Fruit fly (Drosophila melanogaster) whole organism, embryonic: ENCODE results near the gene CG12951.

ENCODE experiments used
- Aef1 ChIP-seq: fragments of 200-800 bp; sonication (Bioruptor generic); IDR thresholded peaks from 3 replicates; pipeline ENCODE4 v1.3.6; 2022; ENCODE audit warnings: missing biosample characterization, missing genetic modification characterization
- Atf-2 ChIP-seq: fragments of 200-800 bp; sonication (Bioruptor generic); optimal IDR thresholded peaks from 2 replicates; lab custom pipeline; 2016; ENCODE audit warnings: missing biosample characterization, missing genetic modification characterization
- Blimp-1 ChIP-seq: fragments of 200-800 bp; sonication (Bioruptor generic); optimal IDR thresholded peaks from 3 replicates; lab custom pipeline; 2018; ENCODE audit warnings: missing biosample characterization, missing genetic modification characterization, mild to moderate bottlenecking, moderate library complexity, missing genetic modification reagents
- BtbVII ChIP-seq: fragments of 200-800 bp; sonication (Bioruptor generic); optimal IDR thresholded peaks from 3 replicates; lab custom pipeline; 2017; ENCODE audit warnings: missing biosample characterization, mild to moderate bottlenecking, missing genetic modification characterization
- CG10209 ChIP-seq: fragments of 200-800 bp; sonication (Bioruptor generic); optimal IDR thresholded peaks from 3 replicates; lab custom pipeline; 2017; ENCODE audit warnings: missing biosample characterization, mild to moderate bottlenecking, missing genetic modification characterization, missing genetic modification reagents
- CG10462 ChIP-seq: fragments of 200-800 bp; sonication (Bioruptor generic); optimal IDR thresholded peaks from 2 replicates; lab custom pipeline; 2016; ENCODE audit warnings: missing biosample characterization, missing genetic modification characterization
- CG10654 ChIP-seq: fragments of 200-800 bp; sonication (Bioruptor generic); optimal IDR thresholded peaks from 2 replicates; lab custom pipeline; 2016; ENCODE audit warnings: missing biosample characterization, missing genetic modification characterization
- CG11247 ChIP-seq: fragments of 200-800 bp; sonication (Bioruptor generic); IDR thresholded peaks from 2 replicates; pipeline ENCODE4 v1.3.6; 2022; ENCODE audit warnings: missing biosample characterization, missing genetic modification characterization
- CG12071 ChIP-seq: fragments of 200-800 bp; sonication (Bioruptor generic); optimal IDR thresholded peaks from 3 replicates; lab custom pipeline; 2018; ENCODE audit warnings: missing biosample characterization, mild to moderate bottlenecking, missing genetic modification characterization
- CG12104 ChIP-seq: fragments of 200-800 bp; sonication (Bioruptor generic); optimal IDR thresholded peaks from 3 replicates; lab custom pipeline; 2016; ENCODE audit warnings: missing biosample characterization, missing genetic modification characterization
- CG13123 ChIP-seq: fragments of 200-800 bp; sonication (Bioruptor generic); optimal IDR thresholded peaks from 2 replicates; lab custom pipeline; 2016; ENCODE audit warnings: missing biosample characterization, missing genetic modification characterization
- CG15073 ChIP-seq: fragments of 200-800 bp; sonication (Bioruptor generic); optimal IDR thresholded peaks from 2 replicates; lab custom pipeline; 2016; ENCODE audit warnings: missing biosample characterization, missing genetic modification characterization
- CG16863 ChIP-seq: fragments of 200-800 bp; sonication (Bioruptor generic); optimal IDR thresholded peaks from 3 replicates; lab custom pipeline; 2016; ENCODE audit warnings: missing biosample characterization, missing genetic modification characterization
- CG17912 ChIP-seq: fragments of 200-800 bp; sonication (Bioruptor generic); optimal IDR thresholded peaks from 2 replicates; lab custom pipeline; 2018; ENCODE audit warnings: missing biosample characterization, mild to moderate bottlenecking, missing genetic modification characterization
- CG3407 ChIP-seq: fragments of 200-800 bp; sonication (Bioruptor generic); optimal IDR thresholded peaks from 2 replicates; lab custom pipeline; 2018; ENCODE audit warnings: missing biosample characterization, mild to moderate bottlenecking, missing genetic modification characterization
- CG3995 ChIP-seq: fragments of 200-800 bp; sonication (Bioruptor generic); optimal IDR thresholded peaks from 3 replicates; lab custom pipeline; 2016; ENCODE audit warnings: missing biosample characterization, missing genetic modification characterization
- CG6175 ChIP-seq: fragments of 200-800 bp; sonication (Bioruptor generic); IDR thresholded peaks from 3 replicates; pipeline ENCODE4 v1.3.6; 2022; ENCODE audit warnings: missing biosample characterization, missing genetic modification characterization
- CG7556 ChIP-seq: fragments of 200-800 bp; sonication (Bioruptor generic); optimal IDR thresholded peaks from 2 replicates; lab custom pipeline; 2017; ENCODE audit warnings: missing biosample characterization, mild to moderate bottlenecking, missing genetic modification characterization
- CG7839 ChIP-seq: fragments of 200-800 bp; sonication (Bioruptor generic); optimal IDR thresholded peaks from 3 replicates; lab custom pipeline; 2018; ENCODE audit warnings: missing biosample characterization, mild to moderate bottlenecking, missing genetic modification characterization, moderate library complexity
- CG7987 ChIP-seq: fragments of 200-800 bp; sonication (Bioruptor generic); optimal IDR thresholded peaks from 2 replicates; lab custom pipeline; 2018; ENCODE audit warnings: missing biosample characterization, mild to moderate bottlenecking, missing genetic modification characterization, moderate library complexity
- CG8478 ChIP-seq: fragments of >200 bp; optimal IDR thresholded peaks from 2 replicates; lab custom pipeline; 2018
- CTCF ChIP-seq: fragments of 200-800 bp; sonication (Bioruptor generic); optimal IDR thresholded peaks from 2 replicates; lab custom pipeline; 2017; ENCODE audit warnings: missing biosample characterization, mild to moderate bottlenecking, missing genetic modification characterization, moderate library complexity
- D ChIP-seq, 2 experiments: fragments of 200-800 bp in 1 of 2; fragments of >200 bp in 1 of 2; sonication (Bioruptor generic) in 1 of 2; optimal IDR thresholded peaks; 2 replicates in 1 of 2; 3 replicates in 1 of 2; lab custom pipeline; 2017; ENCODE audit warnings: mild to moderate bottlenecking in 1 of 2, missing biosample characterization in 1 of 2, missing genetic modification characterization in 1 of 2, missing genetic modification reagents in 1 of 2
- Drgx ChIP-seq: fragments of 200-800 bp; sonication (Bioruptor generic); IDR thresholded peaks from 2 replicates; pipeline ENCODE4 v1.3.6; 2022; ENCODE audit warnings: missing biosample characterization, missing genetic modification characterization
- HLH54F ChIP-seq: fragments of 200-800 bp; sonication (Bioruptor generic); optimal IDR thresholded peaks from 3 replicates; lab custom pipeline; 2016; ENCODE audit warnings: missing biosample characterization, missing genetic modification characterization
- Hr51 ChIP-seq, 2 experiments: fragments of 200-800 bp; sonication (Bioruptor generic); optimal IDR thresholded peaks; 2 replicates in 1 of 2; 3 replicates in 1 of 2; lab custom pipeline; 2016 to 2018; ENCODE audit warnings: missing biosample characterization in 2 of 2, missing genetic modification characterization in 2 of 2, mild to moderate bottlenecking in 1 of 2, moderate library complexity in 1 of 2
- Jarid2 ChIP-seq: fragments of 200-800 bp; sonication (Bioruptor generic); optimal IDR thresholded peaks from 3 replicates; lab custom pipeline; 2017; ENCODE audit warnings: mild to moderate bottlenecking, missing biosample characterization, missing genetic modification reagents, missing genetic modification characterization
- Lim3 ChIP-seq: fragments of 200-800 bp; sonication (Bioruptor generic); IDR thresholded peaks from 2 replicates; pipeline ENCODE4 v1.3.6; 2022; ENCODE audit warnings: missing biosample characterization, missing genetic modification characterization
- Mes4 ChIP-seq: fragments of 200-800 bp; sonication (Bioruptor generic); optimal IDR thresholded peaks from 2 replicates; lab custom pipeline; 2016; ENCODE audit warnings: missing biosample characterization, missing genetic modification characterization
- NK7.1 ChIP-seq: fragments of 200-800 bp; sonication (Bioruptor generic); optimal IDR thresholded peaks from 3 replicates; lab custom pipeline; 2016; ENCODE audit warnings: missing biosample characterization, missing genetic modification characterization
- Nf-YB ChIP-seq: fragments of 200-800 bp; sonication (Bioruptor generic); optimal IDR thresholded peaks from 3 replicates; lab custom pipeline; 2019; ENCODE audit warnings: missing biosample characterization, mild to moderate bottlenecking, missing genetic modification characterization, moderate library complexity
- Side ChIP-seq: fragments of 200-800 bp; sonication (Bioruptor generic); optimal IDR thresholded peaks from 2 replicates; lab custom pipeline; 2016; ENCODE audit warnings: missing biosample characterization, missing genetic modification characterization
- Six4 ChIP-seq: fragments of 200-800 bp; sonication (Bioruptor generic); optimal IDR thresholded peaks from 2 replicates; lab custom pipeline; 2016; ENCODE audit warnings: missing biosample characterization, missing genetic modification characterization
- Trl ChIP-seq, 3 experiments: fragments of >200 bp in 2 of 3; fragments of 200-800 bp in 1 of 3; sonication (Bioruptor generic) in 1 of 3; optimal IDR thresholded peaks; 2 replicates in 1 of 3; 3 replicates in 2 of 3; lab custom pipeline; 2016 to 2017; ENCODE audit warnings: missing biosample characterization in 1 of 3, missing genetic modification characterization in 1 of 3
- Xbp1 ChIP-seq: fragments of 200-800 bp; sonication (Bioruptor generic); optimal IDR thresholded peaks from 3 replicates; lab custom pipeline; 2016; ENCODE audit warnings: missing biosample characterization, mild to moderate bottlenecking, missing genetic modification characterization
- btn ChIP-seq: fragments of 200-800 bp; sonication (Bioruptor generic); optimal IDR thresholded peaks from 2 replicates; lab custom pipeline; 2016; ENCODE audit warnings: missing biosample characterization, missing genetic modification characterization
- cad ChIP-seq: fragments of >200 bp; optimal IDR thresholded peaks from 2 replicates; lab custom pipeline; 2017; ENCODE audit warnings: missing biosample characterization, missing genetic modification characterization
- crol ChIP-seq: fragments of 200-800 bp; sonication (Bioruptor generic); IDR thresholded peaks from 2 replicates; pipeline ENCODE4 v1.3.6; 2022; ENCODE audit warnings: missing biosample characterization, missing genetic modification characterization
- danr ChIP-seq: fragments of 200-800 bp; sonication (Bioruptor generic); IDR thresholded peaks from 2 replicates; pipeline ENCODE4 v1.3.6; 2022; ENCODE audit warnings: missing biosample characterization, missing genetic modification characterization
- ems ChIP-seq: fragments of 200-800 bp; sonication (Bioruptor generic); optimal IDR thresholded peaks from 3 replicates; lab custom pipeline; 2016; ENCODE audit warnings: missing biosample characterization, missing genetic modification characterization
- eyg ChIP-seq: fragments of 200-800 bp; sonication (Bioruptor generic); optimal IDR thresholded peaks from 3 replicates; lab custom pipeline; 2016; ENCODE audit warnings: missing biosample characterization, missing genetic modification characterization
- fd3F ChIP-seq: fragments of 200-800 bp; sonication (Bioruptor generic); optimal IDR thresholded peaks from 2 replicates; lab custom pipeline; 2018; ENCODE audit warnings: missing biosample characterization, mild to moderate bottlenecking, missing genetic modification characterization, moderate library complexity
- gsb-n ChIP-seq: fragments of 200-800 bp; sonication (Bioruptor generic); optimal IDR thresholded peaks from 3 replicates; lab custom pipeline; 2018; ENCODE audit warnings: missing biosample characterization, mild to moderate bottlenecking, missing genetic modification characterization
- insv ChIP-seq, 2 experiments: fragments of 200-800 bp; sonication (Bioruptor generic); optimal IDR thresholded peaks; 3 replicates each; lab custom pipeline; 2016 to 2018; ENCODE audit warnings: missing biosample characterization in 2 of 2, missing genetic modification characterization in 2 of 2
- repo ChIP-seq: fragments of 200-800 bp; sonication (Bioruptor generic); optimal IDR thresholded peaks from 2 replicates; lab custom pipeline; 2016; ENCODE audit warnings: missing biosample characterization, missing genetic modification characterization
- salm ChIP-seq: fragments of 200-800 bp; sonication (Bioruptor generic); optimal IDR thresholded peaks from 2 replicates; lab custom pipeline; 2018; ENCODE audit warnings: missing biosample characterization, mild to moderate bottlenecking, missing genetic modification characterization
- sob ChIP-seq: fragments of 200-800 bp; sonication (Bioruptor generic); IDR thresholded peaks from 2 replicates; pipeline ENCODE4 v1.3.6; 2022; ENCODE audit warnings: missing biosample characterization, missing genetic modification characterization
- vfl ChIP-seq: fragments of 200-800 bp; sonication (Bioruptor generic); optimal IDR thresholded peaks from 2 replicates; lab custom pipeline; 2016; ENCODE audit warnings: missing biosample characterization, missing genetic modification characterization
- wdn ChIP-seq: fragments of 200-800 bp; sonication (Bioruptor generic); IDR thresholded peaks from 2 replicates; pipeline ENCODE4 v1.3.6; 2022; ENCODE audit warnings: missing biosample characterization, missing genetic modification characterization
- wor ChIP-seq: fragments of 200-800 bp; sonication (Bioruptor generic); IDR thresholded peaks from 2 replicates; pipeline ENCODE4 v1.3.6; 2022; ENCODE audit warnings: missing biosample characterization, missing genetic modification characterization

CG12951 gene

DNA sequence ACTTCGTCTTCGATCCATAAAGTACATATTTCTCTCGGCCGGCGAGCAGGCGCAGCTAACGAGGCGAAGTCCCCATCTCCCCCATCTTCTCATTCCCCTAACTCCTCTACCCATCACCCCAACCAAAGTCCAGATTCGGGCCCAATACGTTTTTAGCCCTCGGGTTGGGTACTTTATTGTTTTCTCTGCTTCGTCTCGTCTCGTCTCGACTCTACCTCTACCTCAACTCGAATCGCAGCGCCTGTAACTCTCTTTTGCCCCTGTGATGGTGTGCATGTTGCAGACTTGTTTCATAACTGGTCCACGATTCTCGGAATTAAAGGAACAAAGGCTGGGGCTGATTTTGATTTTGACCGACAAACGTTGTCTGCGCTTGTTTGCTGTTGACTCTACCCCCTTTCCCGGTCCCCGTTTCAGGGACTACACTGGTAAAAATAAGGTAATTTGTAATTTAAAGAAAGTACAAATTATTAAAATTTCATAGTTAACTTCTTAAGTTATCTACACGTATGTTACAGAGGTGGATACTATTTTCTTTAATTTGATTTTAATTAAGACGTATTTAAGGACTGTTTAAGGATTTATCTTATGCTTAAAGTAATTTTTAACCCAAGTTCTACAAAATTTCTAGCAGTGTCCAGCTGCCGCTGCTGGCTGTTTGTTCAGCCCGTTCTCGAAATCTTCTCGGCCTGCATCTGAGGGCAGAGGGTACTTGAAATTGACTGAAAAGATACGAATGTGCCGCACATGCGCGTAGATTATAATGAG, 48.7 kb upstream of the CG12951 start (continued):
- TF ChIP-seq eyg (GFP tag; lab: Kevin White, UChicago), result no peak
- no peak for TF ChIP-seq Aef1 (GFP tag; lab: Robert Waterston, UW)
- no peak for TF ChIP-seq Trl (optimal IDR thresholded peaks at IDR 0.05; lab: Kevin White, UChicago)
- TF ChIP-seq Trl (GFP tag; optimal IDR thresholded peaks at IDR 0.05; lab: Kevin White, UChicago), result peak; percentile 1
- TF ChIP-seq CG3995 (GFP tag; lab: Kevin White, UChicago), result no peak
- no peak for TF ChIP-seq vfl (GFP tag; lab: Kevin White, UChicago)
- TF ChIP-seq CG10654, result peak; percentile 11
- TF ChIP-seq Nf-YB (GFP tag; lab: Kevin White, UChicago), result peak; percentile 51
- no peak for TF ChIP-seq cad (GFP tag; lab: Kevin White, UChicago)
- peak; percentile 65 for TF ChIP-seq Blimp-1 (GFP tag; lab: Kevin White, UChicago)
- peak; percentile 9 for TF ChIP-seq CG10462 (GFP tag; lab: Kevin White, UChicago)
- peak; percentile 80 for TF ChIP-seq gsb-n (tag; lab: Kevin White, UChicago)
- TF ChIP-seq CG7987, result no peak
- TF ChIP-seq ems, result no peak
- TF ChIP-seq CG16863 (GFP tag; lab: Kevin White, UChicago), result no peak
- no peak for TF ChIP-seq repo (GFP tag; lab: Kevin White, UChicago)
- peak; percentile 4 for TF ChIP-seq salm (tag; lab: Kevin White, UChicago)
- TF ChIP-seq Lim3 (GFP tag; lab: Robert Waterston, UW), result no peak
- TF ChIP-seq Side (GFP tag; lab: Kevin White, UChicago), result no peak
- TF ChIP-seq danr (GFP tag; lab: Robert Waterston, UW), result no peak
- TF ChIP-seq btn (GFP tag; lab: Kevin White, UChicago), result no peak
- TF ChIP-seq D (optimal IDR thresholded peaks at IDR 0.05; lab: Kevin White, UChicago), result no peak
- TF ChIP-seq D (GFP tag; optimal IDR thresholded peaks at IDR 0.05; lab: Kevin White, UChicago), result peak; percentile 74
- peak; percentile 27 for TF ChIP-seq CG12104
- no peak for TF ChIP-seq Mes4 (GFP tag; lab: Kevin White, UChicago)
- peak; percentile 40 for TF ChIP-seq Drgx (GFP tag; lab: Robert Waterston, UW)
- TF ChIP-seq wor (GFP tag; lab: Robert Waterston, UW), result no peak
- no peak for TF ChIP-seq wdn (GFP tag; lab: Robert Waterston, UW)
- TF ChIP-seq NK7.1 (GFP tag; lab: Kevin White, UChicago), result no peak
- no peak for TF ChIP-seq sob (GFP tag; lab: Robert Waterston, UW)
- no peak for TF ChIP-seq CTCF (GFP tag; lab: Kevin White, UChicago)
- peak; percentile 71 for TF ChIP-seq CG7839
- TF ChIP-seq fd3F, result no peak
- TF ChIP-seq Hr51 (GFP tag; optimal IDR thresholded peaks at IDR 0.05; lab: Kevin White, UChicago), result peak in 1 of 2 experiments; percentile 10
- no peak for TF ChIP-seq HLH54F (GFP tag; lab: Kevin White, UChicago)
- TF ChIP-seq CG8478 (lab: Kevin White, UChicago), result no peak
- peak; percentile 16 for TF ChIP-seq Jarid2 (GFP tag; lab: Kevin White, UChicago)
- no peak for TF ChIP-seq BtbVII (GFP tag; lab: Kevin White, UChicago)
- TF ChIP-seq CG3407 (GFP tag; lab: Kevin White, UChicago), result peak; percentile 36
- TF ChIP-seq CG17912 (GFP tag; lab: Kevin White, UChicago), result no peak
- no peak for TF ChIP-seq CG12071 (GFP tag; lab: Kevin White, UChicago)
- peak; percentile 78 for TF ChIP-seq CG7556 (GFP tag; lab: Kevin White, UChicago)
- TF ChIP-seq insv (GFP tag; optimal IDR thresholded peaks at IDR 0.05; lab: Kevin White, UChicago), result no peak
- no peak; the same call in 1 of the 2 replicates for TF ChIP-seq crol
- no peak for TF ChIP-seq Atf-2 (GFP tag; lab: Kevin White, UChicago)
- TF ChIP-seq Six4 (GFP tag; lab: Kevin White, UChicago), result no peak
- TF ChIP-seq CG13123 (GFP tag; lab: Kevin White, UChicago), result peak; percentile 37
- peak; percentile 47 for TF ChIP-seq Xbp1 (GFP tag; lab: Kevin White, UChicago)
- no peak for TF ChIP-seq CG6175 (GFP tag; lab: Robert Waterston, UW)
- TF ChIP-seq CG11247 (GFP tag; lab: Robert Waterston, UW), result 0 out of 2 replicates have a peak, but pooled peaks have one; percentile 7
- peak; percentile 58 for TF ChIP-seq CG10209
- TF ChIP-seq CG15073 (GFP tag; lab: Kevin White, UChicago), result no peak
